Fruit fly (Drosophila melanogaster) Kc167 (cell line): Measurements from ENCODE around the gene Ccdc58.

Experiments
- Sin3A ChIP-seq: fragments of >200 bp; optimal IDR thresholded peaks from 2 replicates; lab custom pipeline; 2018; ENCODE audit warnings: missing external identifiers
- h ChIP-seq: fragments of >200 bp; optimal IDR thresholded peaks from 3 replicates; lab custom pipeline; 2018; ENCODE audit warnings: missing external identifiers
- insv ChIP-seq: fragments of >200 bp; optimal IDR thresholded peaks from 3 replicates; lab custom pipeline; 2018; ENCODE audit warnings: missing external identifiers

- no peak for TF ChIP-seq Sin3A
- TF ChIP-seq h (lab: Kevin White, UChicago), result no peak
- no peak for TF ChIP-seq insv (lab: Kevin White, UChicago)
Measured at dm6 chr3L:19848080-19848479, 43.1 kb downstream of the Ccdc58 start.
